Worm (Caenorhabditis elegans): ENCODE results near the gene col-130.

ce11 chrIV:12389951-12390350 lies 38.4 kb downstream of the col-130 start, which contains the start of gene spe-45:
- TF ChIP-seq duxl-1 (tag; optimal IDR thresholded peaks at IDR 0.05; ENCODE audit: poor library complexity), result no peak
- TF ChIP-seq nhr-25 (tag; optimal IDR thresholded peaks at IDR 0.05; ENCODE audit: borderline replicate concordance, insufficient read depth), result no peak
- no peak for TF ChIP-seq lsy-2 (tag; optimal IDR thresholded peaks at IDR 0.05)
- TF ChIP-seq ces-1 (GFP tag; optimal IDR thresholded peaks at IDR 0.05), result no peak
- no peak for TF ChIP-seq unc-39 (tag; optimal IDR thresholded peaks at IDR 0.05)
- TF ChIP-seq lin-38 (GFP tag; IDR thresholded peaks at IDR 0.05), result peak; percentile 46; the same call in 1 of the 2 replicates
- no peak for TF ChIP-seq snpc-4 (tag; optimal IDR thresholded peaks at IDR 0.05)
- no peak for TF ChIP-seq dmd-8 (GFP tag; IDR thresholded peaks at IDR 0.05)
